Fruit fly (Drosophila melanogaster): ENCODE results near the gene CG33098.
A peak's percentile ranks its signal among the peaks of the same experiment; 100 is the strongest.

Gene CG33098

DNA sequence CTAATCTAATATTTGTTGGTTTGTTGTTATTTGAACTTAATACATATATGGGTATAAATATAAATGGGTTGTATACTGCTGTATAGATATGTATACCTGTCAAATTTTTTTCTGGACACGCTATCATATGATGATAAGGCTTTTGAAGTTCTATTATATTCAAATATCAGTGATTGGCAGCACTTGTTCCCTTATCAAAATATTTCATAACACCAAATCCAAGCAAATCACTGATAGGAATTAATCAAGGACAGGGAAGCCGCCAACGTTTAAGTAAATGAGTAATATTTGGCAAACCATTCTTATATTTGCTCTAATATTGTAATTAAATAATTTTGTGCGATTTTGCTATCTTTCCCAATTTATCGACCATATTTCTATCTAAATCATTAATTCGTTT is 7.7 kb upstream of the CG33098 start:
- TF ChIP-seq psq (optimal IDR thresholded peaks at IDR 0.05) (no peak), insv (optimal IDR thresholded peaks at IDR 0.05) (no peak), Sin3A (optimal IDR thresholded peaks at IDR 0.05) (no peak), Myc (optimal IDR thresholded peaks at IDR 0.05) (no peak), ttk (optimal IDR thresholded peaks at IDR 0.05) (no peak), h (optimal IDR thresholded peaks at IDR 0.05) (no peak)

DNA sequence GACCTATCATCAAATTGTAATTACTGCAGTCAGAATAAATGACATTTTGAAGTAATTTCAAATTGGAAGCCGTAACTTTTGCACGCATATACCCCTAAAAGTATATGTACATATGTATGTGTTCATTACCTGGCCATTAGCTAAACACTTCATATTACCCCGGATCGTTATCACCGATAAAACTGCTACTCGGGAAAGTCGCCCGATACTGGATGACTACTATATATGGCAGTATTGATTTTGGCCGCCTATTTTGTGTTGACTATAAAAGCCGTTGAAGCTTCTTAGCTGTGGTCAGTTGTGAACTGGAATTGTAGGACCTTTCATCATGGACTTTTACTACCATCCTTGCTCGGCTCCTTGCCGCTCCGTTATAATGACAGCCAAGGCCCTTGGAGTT is 7.3 kb upstream of the CG33098 start, which contains the start of gene GstD8:
Gene GstD8 (plus strand): TSS at position 301 of the 400 bp plus-strand sequence.
- TF ChIP-seq Sin3A (optimal IDR thresholded peaks at IDR 0.05) (no peak), ttk (optimal IDR thresholded peaks at IDR 0.05) (no peak), psq (optimal IDR thresholded peaks at IDR 0.05) (no peak), Myc (optimal IDR thresholded peaks at IDR 0.05) (no peak), insv (optimal IDR thresholded peaks at IDR 0.05) (no peak), h (optimal IDR thresholded peaks at IDR 0.05) (no peak)

DNA sequence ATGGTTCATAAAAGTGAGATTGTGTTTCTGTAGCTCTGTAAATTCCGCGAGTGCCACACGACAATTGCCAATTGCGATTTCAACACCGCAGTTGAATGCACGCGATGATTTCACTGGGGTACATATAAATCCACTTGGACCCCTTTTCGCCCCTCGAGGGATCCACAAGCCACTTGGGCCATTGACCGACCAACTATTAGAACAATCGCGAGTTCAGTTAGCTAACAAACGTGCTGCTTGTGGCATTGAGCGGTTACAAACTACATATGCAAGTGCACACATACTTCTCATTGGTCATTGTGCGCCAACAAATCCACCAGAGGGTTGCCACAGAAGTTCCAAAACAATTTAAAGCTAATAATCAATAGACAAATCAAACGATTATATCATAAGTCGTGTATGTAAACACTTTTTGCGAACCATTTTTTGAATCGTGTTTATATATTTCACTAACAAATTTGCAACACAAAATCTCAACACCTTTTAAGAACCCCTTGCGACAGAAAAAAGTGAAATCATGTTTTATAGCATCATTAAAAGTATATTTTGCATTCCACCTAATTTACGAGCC is 5.8 kb upstream of the CG33098 start:
- no peak for TF ChIP-seq Sin3A (optimal IDR thresholded peaks at IDR 0.05)
- no peak for TF ChIP-seq Myc (optimal IDR thresholded peaks at IDR 0.05)
- no peak for TF ChIP-seq insv (optimal IDR thresholded peaks at IDR 0.05)
- no peak for TF ChIP-seq psq (optimal IDR thresholded peaks at IDR 0.05)
- no peak for TF ChIP-seq h (optimal IDR thresholded peaks at IDR 0.05)
- no peak for TF ChIP-seq ttk (optimal IDR thresholded peaks at IDR 0.05)

DNA sequence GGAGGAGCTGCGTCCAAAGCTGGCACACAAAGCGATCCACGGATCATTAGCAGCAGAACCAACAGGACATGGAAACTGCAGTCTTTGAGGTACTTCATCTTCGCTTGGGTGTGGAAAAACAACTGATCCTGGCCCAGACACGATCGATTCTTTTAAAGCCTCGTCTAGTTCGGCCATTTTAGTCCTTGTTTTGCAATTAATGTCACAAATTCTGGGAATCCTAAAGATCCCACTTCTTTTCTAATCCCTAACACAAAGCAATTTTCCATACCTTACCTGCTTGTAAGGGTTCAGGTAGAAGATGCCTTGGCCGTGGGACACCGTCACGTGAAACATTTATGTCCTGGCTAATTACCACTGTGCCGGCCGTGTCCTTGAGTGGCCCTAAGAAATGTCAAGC is 4.4 kb upstream of the CG33098 start, which contains the start of gene CG10035:
Gene CG10035 (minus strand): TSS at position 129 of the 400 bp plus-strand sequence.
- TF ChIP-seq Sin3A (optimal IDR thresholded peaks at IDR 0.05) (no peak), h (optimal IDR thresholded peaks at IDR 0.05) (no peak), insv (optimal IDR thresholded peaks at IDR 0.05) (no peak), psq (optimal IDR thresholded peaks at IDR 0.05) (no peak), Myc (optimal IDR thresholded peaks at IDR 0.05) (no peak), ttk (optimal IDR thresholded peaks at IDR 0.05) (no peak)

DNA sequence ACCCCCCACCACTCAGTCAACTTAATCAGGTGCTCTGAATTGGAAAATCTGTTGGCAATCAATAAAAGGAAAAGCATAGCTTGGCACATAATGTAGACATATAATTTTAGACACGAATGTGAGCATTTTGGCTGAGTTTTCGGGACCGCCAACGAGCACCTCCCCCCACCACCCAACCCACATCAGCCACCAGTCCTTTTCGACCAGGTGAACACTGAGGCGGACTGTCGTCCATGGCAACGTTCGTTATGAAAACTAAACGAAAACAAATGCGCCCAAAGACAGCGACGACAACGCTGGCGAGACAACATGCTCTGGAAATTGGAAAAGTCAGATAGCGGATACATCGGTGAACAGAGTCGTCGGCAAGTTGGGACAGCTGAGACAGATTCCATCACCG is 4.0 kb upstream of the CG33098 start, which contains the start of gene GstD11:
Gene GstD11 (plus strand): TSS at position 301 of the 400 bp plus-strand sequence.
- TF ChIP-seq insv (optimal IDR thresholded peaks at IDR 0.05) (no peak), Sin3A (optimal IDR thresholded peaks at IDR 0.05) (no peak), Myc (optimal IDR thresholded peaks at IDR 0.05) (no peak), psq (optimal IDR thresholded peaks at IDR 0.05) (no peak), ttk (optimal IDR thresholded peaks at IDR 0.05) (no peak), h (optimal IDR thresholded peaks at IDR 0.05) (no peak)

DNA sequence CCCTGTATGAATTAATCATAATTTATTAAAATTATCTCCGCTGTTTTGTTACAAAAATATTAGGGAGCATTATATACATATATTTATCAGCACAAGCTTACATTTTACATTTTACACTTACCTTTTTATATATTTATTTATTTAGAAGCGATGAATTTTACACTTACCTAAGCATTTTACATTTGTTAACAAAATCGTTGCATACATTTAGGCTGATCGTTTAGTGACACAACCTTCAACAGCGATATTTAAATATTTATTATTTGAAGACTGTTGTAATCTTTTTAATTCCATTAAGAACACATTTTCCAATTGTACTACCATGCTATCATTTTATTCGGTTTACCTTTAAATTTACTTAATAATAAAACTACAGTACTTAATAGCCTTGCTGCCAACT is 3.2 kb upstream of the CG33098 start:
- TF ChIP-seq Sin3A (optimal IDR thresholded peaks at IDR 0.05) (no peak), psq (optimal IDR thresholded peaks at IDR 0.05) (no peak), Myc (optimal IDR thresholded peaks at IDR 0.05) (no peak), ttk (optimal IDR thresholded peaks at IDR 0.05) (no peak), h (optimal IDR thresholded peaks at IDR 0.05) (no peak), insv (optimal IDR thresholded peaks at IDR 0.05) (no peak)

DNA sequence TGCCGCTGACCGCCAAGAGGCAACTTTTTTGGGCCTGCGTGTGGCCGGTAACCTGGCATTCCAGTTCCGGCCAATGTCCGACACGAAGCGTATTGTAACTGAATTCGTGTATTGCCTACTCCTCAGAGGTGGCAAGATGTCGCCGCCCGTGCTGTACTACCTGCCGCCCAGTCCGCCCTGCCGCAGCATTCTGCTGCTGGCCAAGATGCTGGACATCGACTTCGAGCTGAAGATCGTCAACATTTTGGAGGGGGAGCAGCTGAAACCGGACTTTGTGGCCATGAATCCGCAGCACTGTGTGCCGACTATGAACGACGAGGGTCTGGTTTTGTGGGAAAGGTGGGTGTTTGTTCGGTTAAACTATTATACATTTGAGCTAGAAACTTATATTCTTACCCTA is 2.7 kb upstream of the CG33098 start:
- TF ChIP-seq h (optimal IDR thresholded peaks at IDR 0.05) (no peak), Sin3A (optimal IDR thresholded peaks at IDR 0.05) (no peak)

DNA sequence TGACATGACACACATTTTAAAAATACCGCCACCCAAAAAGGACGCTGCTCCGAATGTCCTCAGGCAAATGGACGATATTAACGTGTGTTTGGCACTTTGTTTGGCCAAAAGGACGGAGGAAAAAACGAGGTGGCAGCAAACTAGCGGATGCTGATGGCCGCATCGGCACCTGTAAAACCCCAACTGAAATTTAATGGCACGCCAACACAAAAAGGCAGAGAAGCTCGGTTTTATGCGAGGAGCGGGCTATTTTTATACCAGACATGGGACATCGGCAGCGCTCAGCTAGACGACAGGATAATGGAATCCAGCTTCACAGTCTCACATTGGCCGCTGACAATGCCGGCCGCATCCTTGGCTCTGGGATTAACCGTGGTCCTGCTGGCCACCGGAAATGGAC is 1.0 kb upstream of the CG33098 start, which contains the start of gene Sol1:
Gene Sol1 (plus strand): TSS at position 301 of the 400 bp plus-strand sequence.
- TF ChIP-seq ttk (optimal IDR thresholded peaks at IDR 0.05) (no peak), h (optimal IDR thresholded peaks at IDR 0.05) (no peak), insv (optimal IDR thresholded peaks at IDR 0.05) (no peak), psq (optimal IDR thresholded peaks at IDR 0.05) (no peak), Sin3A (optimal IDR thresholded peaks at IDR 0.05) (no peak), Myc (optimal IDR thresholded peaks at IDR 0.05) (no peak)

DNA sequence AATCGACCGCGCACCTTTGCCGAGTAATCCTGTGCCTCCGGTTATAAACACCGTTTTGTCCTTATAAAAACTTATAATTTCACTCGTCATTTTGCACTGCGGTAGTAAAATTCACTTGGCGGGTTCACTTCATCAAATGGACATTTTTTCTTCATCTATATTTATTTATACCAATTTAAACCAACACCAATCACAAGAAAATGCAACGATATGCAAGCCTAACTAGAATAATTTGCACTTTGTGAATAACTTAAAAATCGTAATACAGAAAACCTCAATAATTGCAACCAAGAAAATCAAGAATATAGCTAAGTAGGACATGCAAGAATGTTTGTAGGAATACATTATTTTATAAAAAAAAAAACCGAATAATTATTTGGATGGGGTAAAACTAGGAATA is 8.9 kb downstream of the CG33098 start, which contains the start of the genes CG10096 and CG10097:
Gene CG10096 (minus strand): TSS at position 101 of the 400 bp plus-strand sequence.
Gene CG10097 (minus strand): TSS at position 101 of the 400 bp plus-strand sequence.
- TF ChIP-seq Myc (optimal IDR thresholded peaks at IDR 0.05) (no peak), insv (optimal IDR thresholded peaks at IDR 0.05) (no peak), psq (optimal IDR thresholded peaks at IDR 0.05) (no peak), h (optimal IDR thresholded peaks at IDR 0.05) (no peak), ttk (optimal IDR thresholded peaks at IDR 0.05) (no peak), Sin3A (optimal IDR thresholded peaks at IDR 0.05) (no peak)

DNA sequence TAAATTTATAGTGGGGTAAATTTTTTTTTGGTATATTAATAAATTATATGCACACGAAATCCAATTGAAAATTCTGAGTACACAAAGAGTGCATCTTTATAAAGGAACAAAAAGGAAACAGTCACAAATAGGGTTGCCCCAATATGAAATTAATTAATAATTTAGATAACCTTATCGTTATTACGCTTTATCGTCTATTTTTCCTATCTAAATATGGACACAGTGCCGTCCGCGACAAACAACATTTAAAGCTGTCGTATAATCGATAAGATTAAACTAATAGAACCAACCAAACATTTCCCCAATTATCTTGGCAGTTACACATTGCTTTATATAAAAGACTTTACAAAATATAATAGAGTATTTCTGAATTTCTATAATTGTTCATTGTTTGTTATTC is 11.1 kb downstream of the CG33098 start:
- TF ChIP-seq Myc (optimal IDR thresholded peaks at IDR 0.05), result no peak
- TF ChIP-seq Sin3A (optimal IDR thresholded peaks at IDR 0.05), result no peak
- no peak for TF ChIP-seq ttk (optimal IDR thresholded peaks at IDR 0.05)
- no peak for TF ChIP-seq psq (optimal IDR thresholded peaks at IDR 0.05)
- TF ChIP-seq h (optimal IDR thresholded peaks at IDR 0.05), result no peak
- no peak for TF ChIP-seq insv (optimal IDR thresholded peaks at IDR 0.05)

DNA sequence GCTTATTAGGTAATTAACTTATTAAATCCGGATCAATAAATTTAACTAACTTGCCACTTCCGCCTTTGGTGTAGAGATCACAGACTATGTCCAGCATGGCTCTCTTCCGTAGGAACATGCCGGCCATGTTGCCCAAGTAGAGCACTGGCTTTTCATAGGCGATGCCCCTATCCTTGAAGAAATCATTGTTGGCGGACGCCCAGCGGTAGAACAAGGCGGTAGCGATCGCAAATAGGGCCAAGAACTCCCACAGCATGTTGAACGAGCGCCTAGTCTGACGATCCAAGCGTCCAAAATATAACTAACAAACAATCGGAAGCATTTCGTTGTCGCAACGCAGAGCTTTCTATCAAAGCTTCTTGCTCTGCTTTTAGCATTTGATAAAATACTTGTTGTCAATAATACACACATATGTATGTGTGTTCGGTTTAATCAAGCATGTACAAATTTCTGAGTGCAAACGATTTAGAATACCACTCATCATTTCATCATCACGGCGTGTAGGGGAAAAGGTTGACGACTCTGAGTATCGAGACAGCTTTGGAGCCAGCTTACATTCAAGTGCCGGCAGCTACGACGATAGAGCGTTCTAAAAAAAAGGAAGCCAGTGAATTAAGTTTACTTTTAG is 11.7 kb downstream of the CG33098 start, which contains the start of gene Cyp9f3:
Gene Cyp9f3 (minus strand): TSS at position 310 of the 628 bp plus-strand sequence.
- TF ChIP-seq ttk (optimal IDR thresholded peaks at IDR 0.05) (no peak), Myc (optimal IDR thresholded peaks at IDR 0.05) (no peak), Sin3A (optimal IDR thresholded peaks at IDR 0.05) (no peak), insv (optimal IDR thresholded peaks at IDR 0.05) (no peak), psq (optimal IDR thresholded peaks at IDR 0.05) (no peak), h (optimal IDR thresholded peaks at IDR 0.05) (no peak)

DNA sequence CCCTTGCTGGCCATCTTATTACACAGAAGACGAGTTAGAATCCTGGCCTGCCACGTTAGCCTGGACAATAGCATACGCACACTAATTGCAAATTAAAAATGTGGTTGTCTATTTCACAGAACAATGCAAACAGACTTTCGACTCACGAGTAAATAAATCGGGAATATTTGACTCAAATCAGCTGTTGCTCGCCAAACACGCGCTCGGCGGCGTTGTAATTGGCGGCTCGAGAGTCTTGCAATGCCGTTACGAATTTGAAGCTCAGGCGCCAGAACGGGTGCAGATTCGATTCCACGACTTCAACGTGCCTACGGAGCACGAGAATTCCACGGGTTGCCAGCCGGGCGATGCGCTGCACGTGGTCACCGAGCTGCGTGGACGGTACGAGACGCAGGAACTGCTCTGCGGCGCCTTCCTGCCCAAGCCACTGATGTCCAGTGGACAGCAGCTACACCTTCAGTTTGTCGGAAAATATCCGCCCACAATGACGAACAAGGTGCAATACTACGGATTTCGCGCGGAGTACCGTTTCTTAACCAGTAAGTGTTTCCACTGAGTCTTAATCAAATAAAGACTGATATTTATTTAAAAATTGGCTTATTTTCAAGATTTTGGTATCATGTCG is 14.8 kb downstream of the CG33098 start, which contains the start of gene DNAlig3:
Gene DNAlig3 (minus strand): TSS at position 168 of the 625 bp plus-strand sequence.
- TF ChIP-seq ttk (optimal IDR thresholded peaks at IDR 0.05) (no peak), psq (optimal IDR thresholded peaks at IDR 0.05) (no peak), insv (optimal IDR thresholded peaks at IDR 0.05) (peak; percentile 84), h (optimal IDR thresholded peaks at IDR 0.05) (no peak), Myc (optimal IDR thresholded peaks at IDR 0.05) (no peak), Sin3A (optimal IDR thresholded peaks at IDR 0.05) (no peak)
